Fruit fly (Drosophila melanogaster): ENCODE results near the gene IntS12.

The IntS12 gene

dm6 chr3R:26821117-26821516, 42.1 kb upstream of the IntS12 start (continued):
- TF ChIP-seq maf-S (GFP tag; optimal IDR thresholded peaks at IDR 0.05) (no peak), CG43689 (GFP tag; IDR thresholded peaks at IDR 0.05) (no peak), CG3407 (GFP tag; optimal IDR thresholded peaks at IDR 0.05) (no peak), z (GFP tag; IDR thresholded peaks at IDR 0.05) (no peak), CG12155 (GFP tag; optimal IDR thresholded peaks at IDR 0.05) (no peak), Neu2 (GFP tag; optimal IDR thresholded peaks at IDR 0.05; ENCODE audit: borderline replicate concordance) (no peak), CG17186 (GFP tag; optimal IDR thresholded peaks at IDR 0.05) (no peak), sens (GFP tag) (peak; percentile 50), CG16815 (GFP tag; optimal IDR thresholded peaks at IDR 0.05) (no peak), salm (tag; optimal IDR thresholded peaks at IDR 0.05) (no peak), lilli (GFP tag; optimal IDR thresholded peaks at IDR 0.05) (peak; percentile 30), Six4 (GFP tag; optimal IDR thresholded peaks at IDR 0.05) (peak; percentile 5), D19B (GFP tag; optimal IDR thresholded peaks at IDR 0.05) (no peak), tgo (GFP tag; IDR thresholded peaks at IDR 0.05) (peak; percentile 25; the same call in 1 of the 3 replicates), CG7987 (GFP tag; optimal IDR thresholded peaks at IDR 0.05) (no peak), CG17912 (GFP tag; optimal IDR thresholded peaks at IDR 0.05) (no peak), nom (GFP tag; optimal IDR thresholded peaks at IDR 0.05) (peak; percentile 33), dati (GFP tag; IDR thresholded peaks at IDR 0.05) (no peak), CG14710 (tag; optimal IDR thresholded peaks at IDR 0.05) (no peak), CTCF (GFP tag; optimal IDR thresholded peaks at IDR 0.05) (no peak), CG7372 (GFP tag; IDR thresholded peaks at IDR 0.05) (no peak), Hmr (GFP tag; optimal IDR thresholded peaks at IDR 0.05) (peak; percentile 12), CoRest (tag; optimal IDR thresholded peaks at IDR 0.05) (peak; percentile 31), jigr1 (GFP tag; IDR thresholded peaks at IDR 0.05) (no peak), org-1 (GFP tag; optimal IDR thresholded peaks at IDR 0.05) (no peak), tup (GFP tag; optimal IDR thresholded peaks at IDR 0.05) (no peak), vvl (GFP tag; IDR thresholded peaks at IDR 0.05) (peak; percentile 49), jing (GFP tag; optimal IDR thresholded peaks at IDR 0.05) (no peak), bsh (GFP tag; optimal IDR thresholded peaks at IDR 0.05) (peak; percentile 18 to 56), bbx (GFP tag; IDR thresholded peaks at IDR 0.05; ENCODE audit: partially characterized antibody) (no peak), Dfd (GFP tag; optimal IDR thresholded peaks at IDR 0.05) (no peak), Blimp-1 (GFP tag; optimal IDR thresholded peaks at IDR 0.05) (peak; percentile 32), CG7963 (GFP tag; IDR thresholded peaks at IDR 0.05; ENCODE audit: partially characterized antibody) (no peak), bcd (GFP tag; optimal IDR thresholded peaks at IDR 0.05) (no peak), Hr78 (GFP tag; optimal IDR thresholded peaks at IDR 0.05) (no peak), her (GFP tag; optimal IDR thresholded peaks at IDR 0.05) (no peak), CG5180 (GFP tag; optimal IDR thresholded peaks at IDR 0.05) (no peak), CG15514 (GFP tag; optimal IDR thresholded peaks at IDR 0.05) (no peak), caup (GFP tag; optimal IDR thresholded peaks at IDR 0.05; ENCODE audit: severe bottlenecking) (no peak), ase (GFP tag; IDR thresholded peaks at IDR 0.05) (no peak; the same call in 2 of the 3 replicates), chif (GFP tag; optimal IDR thresholded peaks at IDR 0.05) (peak; percentile 43 to 52), CG30403 (GFP tag; optimal IDR thresholded peaks at IDR 0.05) (peak; percentile 29), CG11560 (tag; IDR thresholded peaks at IDR 0.05) (no peak), phol (tag; optimal IDR thresholded peaks at IDR 0.05) (peak; percentile 21), pfk (GFP tag; optimal IDR thresholded peaks at IDR 0.05) (no peak), Eip74EF (GFP tag; optimal IDR thresholded peaks at IDR 0.05) (no peak), trem (tag; optimal IDR thresholded peaks at IDR 0.05) (no peak), Usf (GFP tag; optimal IDR thresholded peaks at IDR 0.05) (no peak), zfh1 (GFP tag; IDR thresholded peaks at IDR 0.05) (no peak; the same call in 2 of the 3 replicates), Ada2b (GFP tag; IDR thresholded peaks at IDR 0.05) (peak; percentile 50), CG8765 (GFP tag; IDR thresholded peaks at IDR 0.05) (no peak)

Data from whole organism, embryonic.